Worm (Caenorhabditis elegans) whole organism, L1 larva: ENCODE results near the gene hpo-31.

Experiments used
- C16A3.4 ChIP-seq: fragments of 150-350 bp; optimal IDR thresholded peaks from 2 replicates; lab custom pipeline; 2014; ENCODE audit warnings: missing biosample characterization, missing genetic modification characterization
- C34B4.2 ChIP-seq: sonication (generic microtip); optimal IDR thresholded peaks from 2 replicates; lab custom pipeline; 2017; ENCODE audit warnings: mild to moderate bottlenecking, missing genetic modification characterization, missing compliant biosample characterization
- Y116A8C.19 ChIP-seq: sonication (generic microtip); optimal IDR thresholded peaks from 2 replicates; lab custom pipeline; 2016; ENCODE audit warnings: missing compliant biosample characterization, missing genetic modification characterization, borderline replicate concordance
- aly-2 ChIP-seq: fragments of 150-350 bp; optimal IDR thresholded peaks from 2 replicates; lab custom pipeline; 2014; ENCODE audit warnings: missing biosample characterization, missing genetic modification characterization
- blmp-1 ChIP-seq: fragments of 150-350 bp; optimal IDR thresholded peaks from 2 replicates; lab custom pipeline; 2014; ENCODE audit warnings: missing biosample characterization, missing genetic modification characterization
- ceh-8 ChIP-seq: fragments of 200-800 bp; sonication (Bioruptor generic); optimal IDR thresholded peaks from 2 replicates; lab custom pipeline; 2018; ENCODE audit warnings: mild to moderate bottlenecking, missing genetic modification characterization, moderate library complexity, missing compliant biosample characterization
- dsc-1 ChIP-seq: sonication (generic microtip); optimal IDR thresholded peaks from 2 replicates; lab custom pipeline; 2016; ENCODE audit warnings: mild to moderate bottlenecking, missing genetic modification characterization, missing compliant biosample characterization
- efl-1 ChIP-seq, 4 experiments: fragments of 150-350 bp; optimal IDR thresholded peaks in 3 of 4; peaks in 1 of 4; 1 replicate in 1 of 4; 2 replicates in 3 of 4; lab custom pipeline; 2014; ENCODE audit warnings: missing biosample characterization in 2 of 4, missing genetic modification characterization in 2 of 4, missing genetic modification reagents in 2 of 4
- elt-2 ChIP-seq: sonication (generic microtip); optimal IDR thresholded peaks from 2 replicates; lab custom pipeline; 2016; ENCODE audit warnings: missing genetic modification characterization, mild to moderate bottlenecking, inconsistent platforms, missing compliant biosample characterization, missing genetic modification reagents
- elt-3 ChIP-seq, 6 experiments: fragments of 150-350 bp in 1 of 6; sonication (generic microtip); optimal IDR thresholded peaks; 2 replicates each; lab custom pipeline; 2017 to 2018; ENCODE audit warnings: missing biosample characterization in 6 of 6, missing genetic modification characterization in 6 of 6, inconsistent platforms in 1 of 6
- fkh-8 ChIP-seq: sonication (generic microtip); optimal IDR thresholded peaks from 2 replicates; lab custom pipeline; 2016; ENCODE audit warnings: mild to moderate bottlenecking, missing genetic modification characterization, missing compliant biosample characterization
- grh-1 ChIP-seq: fragments of 200-800 bp; sonication (Bioruptor generic); IDR thresholded peaks from 2 replicates; pipeline ENCODE4 v1.3.6; 2022; ENCODE audit warnings: missing genetic modification reagents, missing genetic modification characterization, missing compliant biosample characterization
- lin-35 ChIP-seq, 2 experiments: fragments of 150-350 bp; optimal IDR thresholded peaks; 2 replicates each; lab custom pipeline; 2014; ENCODE audit warnings: missing biosample characterization in 2 of 2, missing genetic modification characterization in 2 of 2, missing genetic modification reagents in 2 of 2
- mab-9 ChIP-seq: fragments of 200-800 bp; sonication (Bioruptor generic); IDR thresholded peaks from 2 replicates; pipeline ENCODE4 v1.3.6; 2022; ENCODE audit warnings: missing genetic modification reagents, missing genetic modification characterization, missing compliant biosample characterization
- nhr-12 ChIP-seq: sonication (generic microtip); optimal IDR thresholded peaks from 2 replicates; lab custom pipeline; 2017; ENCODE audit warnings: missing biosample characterization, missing genetic modification characterization
- nhr-20 ChIP-seq: sonication (generic microtip); optimal IDR thresholded peaks from 2 replicates; lab custom pipeline; 2016; ENCODE audit warnings: mild to moderate bottlenecking, missing genetic modification characterization, missing compliant biosample characterization
- nhr-47 ChIP-seq: sonication (generic microtip); optimal IDR thresholded peaks from 2 replicates; lab custom pipeline; 2016; ENCODE audit warnings: mild to moderate bottlenecking, missing genetic modification characterization, moderate library complexity, missing compliant biosample characterization
- nhr-71 ChIP-seq: sonication (generic microtip); optimal IDR thresholded peaks from 2 replicates; lab custom pipeline; 2016; ENCODE audit warnings: mild to moderate bottlenecking, missing genetic modification characterization, moderate library complexity, missing compliant biosample characterization
- nhr-85 ChIP-seq: sonication (generic microtip); peaks from one replicate; lab custom pipeline; 2016; ENCODE audit warnings: missing genetic modification characterization, inconsistent platforms, missing compliant biosample characterization
- nhr-90 ChIP-seq: sonication (generic microtip); optimal IDR thresholded peaks from 2 replicates; lab custom pipeline; 2016; ENCODE audit warnings: mild to moderate bottlenecking, missing genetic modification characterization, missing compliant biosample characterization; ENCODE audit not compliant: poor library complexity
- pqm-1 ChIP-seq: sonication (generic microtip); optimal IDR thresholded peaks from 3 replicates; lab custom pipeline; 2017; ENCODE audit warnings: missing biosample characterization, missing genetic modification characterization
- rnt-1 ChIP-seq: sonication (generic microtip); optimal IDR thresholded peaks from 2 replicates; lab custom pipeline; 2016; ENCODE audit warnings: mild to moderate bottlenecking, missing genetic modification characterization, moderate library complexity, missing compliant biosample characterization
- snpc-4 ChIP-seq: fragments of 150-350 bp; optimal IDR thresholded peaks from 2 replicates; lab custom pipeline; 2014; ENCODE audit warnings: missing biosample characterization, missing genetic modification characterization
- snu-23 ChIP-seq: sonication (generic microtip); optimal IDR thresholded peaks from 2 replicates; lab custom pipeline; 2016; ENCODE audit warnings: missing genetic modification characterization, missing compliant biosample characterization
- swsn-7 ChIP-seq: sonication (generic microtip); optimal IDR thresholded peaks from 2 replicates; lab custom pipeline; 2016; ENCODE audit warnings: missing genetic modification characterization, missing compliant biosample characterization
- tlp-1 ChIP-seq: fragments of 150-350 bp; optimal IDR thresholded peaks from 2 replicates; lab custom pipeline; 2014; ENCODE audit warnings: missing biosample characterization, missing genetic modification characterization
- unc-30 ChIP-seq: sonication (generic microtip); optimal IDR thresholded peaks from 2 replicates; lab custom pipeline; 2017; ENCODE audit warnings: missing biosample characterization, missing genetic modification characterization
- vab-15 ChIP-seq: sonication (generic microtip); optimal IDR thresholded peaks from 2 replicates; lab custom pipeline; 2017; ENCODE audit warnings: missing genotype, mild to moderate bottlenecking, missing genetic modification characterization, missing compliant biosample characterization
- zip-4 ChIP-seq: fragments of 200-800 bp; sonication (Bioruptor generic); optimal IDR thresholded peaks from 2 replicates; lab custom pipeline; 2018; ENCODE audit warnings: mild to moderate bottlenecking, missing genetic modification characterization, moderate library complexity, missing compliant biosample characterization

The hpo-31 gene

DNA sequence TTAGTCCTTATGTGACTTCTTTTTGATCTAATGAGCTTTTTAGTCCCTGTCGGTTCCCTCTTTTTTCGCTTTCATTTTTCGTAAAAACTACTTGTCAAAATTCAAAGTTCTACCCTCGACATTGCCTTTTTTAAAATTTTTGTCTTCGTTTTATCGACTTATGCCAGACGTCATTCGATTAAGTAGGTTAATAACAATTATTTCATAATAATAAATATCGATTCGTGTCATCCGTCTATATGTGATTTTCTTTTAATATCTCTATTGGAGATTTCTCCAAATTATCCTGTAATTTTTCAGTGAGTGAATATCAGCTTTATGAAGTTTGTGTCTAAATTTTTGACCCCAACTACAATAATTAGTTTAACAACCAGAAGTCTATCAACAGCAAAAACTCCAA, at the start of gene hpo-31:
Gene hpo-31, plus strand, starts transcription at position 301 of the 400 bp plus-strand sequence.
- no peak for TF ChIP-seq elt-3 (tag; optimal IDR thresholded peaks at IDR 0.05; lab: Kevin White, UChicago)
- TF ChIP-seq grh-1 = no peak
- no peak for TF ChIP-seq dsc-1
- no peak for TF ChIP-seq snpc-4 (tag; lab: Kevin White, UChicago)
- no peak for TF ChIP-seq mab-9
- TF ChIP-seq elt-2 (tag; lab: Kevin White, UChicago) = no peak
- no peak for TF ChIP-seq vab-15 (tag; lab: Kevin White, UChicago)
- TF ChIP-seq lin-35 (GFP tag; optimal IDR thresholded peaks at IDR 0.05; lab: Kevin White, UChicago) = no peak
- no peak for TF ChIP-seq zip-4 (GFP tag; lab: Kevin White, UChicago)

DNA sequence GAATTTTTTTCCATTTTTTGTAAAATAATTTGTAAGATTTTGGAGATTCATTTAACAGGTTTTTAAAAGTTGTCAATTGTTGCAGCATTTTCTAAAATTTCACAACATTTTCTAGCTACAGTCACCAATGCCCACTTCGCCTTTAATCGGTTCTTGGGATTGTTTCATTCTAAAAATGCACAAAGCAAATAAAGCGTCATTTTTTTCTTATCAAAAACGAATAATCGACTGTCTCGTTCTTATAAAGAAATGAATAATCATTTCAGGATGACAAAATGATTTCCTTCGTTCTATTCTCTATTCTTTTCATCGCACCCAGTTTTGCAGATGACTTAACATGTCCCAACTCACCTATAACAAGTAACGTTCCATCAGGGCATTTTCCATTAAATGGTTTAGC, 47.3 kb upstream of the hpo-31 start, which contains the start of gene F53C11.1:
Gene F53C11.1, plus strand, starts transcription at position 268 of the 400 bp plus-strand sequence.
- TF ChIP-seq elt-2 (tag; lab: Kevin White, UChicago) (peak; percentile 18), swsn-7 (tag; lab: Kevin White, UChicago) (no peak)
- TF ChIP-seq, all 84 proteins: peak for 1

DNA sequence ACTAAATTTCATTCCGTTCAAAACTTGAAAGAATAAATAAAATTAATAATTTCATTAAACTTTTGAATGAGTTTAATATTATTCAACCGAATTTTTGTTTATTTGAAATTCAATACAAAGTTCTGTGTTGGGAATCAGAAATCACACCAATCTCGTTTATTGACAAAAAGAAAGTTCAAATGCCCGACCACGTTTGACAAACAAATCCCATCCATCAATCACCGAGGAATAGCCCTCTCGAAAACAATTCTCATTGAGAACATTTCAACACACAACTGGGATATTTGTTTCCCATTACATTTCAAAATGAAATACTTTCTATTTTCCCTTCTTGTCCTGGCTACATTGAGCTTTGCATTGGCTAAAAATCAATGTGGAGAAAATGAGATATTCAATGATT, 45.0 kb upstream of the hpo-31 start, which contains the start of gene F53C11.9:
Gene F53C11.9, plus strand, starts transcription at position 159 of the 400 bp plus-strand sequence.
- TF ChIP-seq aly-2 = no peak
- no peak for TF ChIP-seq dsc-1
- no peak for TF ChIP-seq tlp-1
- TF ChIP-seq fkh-8 = no peak
- TF ChIP-seq nhr-20 = no peak
- peak; percentile 32 for TF ChIP-seq blmp-1 (tag; lab: Kevin White, UChicago)
- TF ChIP-seq nhr-47 (tag; lab: Kevin White, UChicago) = no peak
- TF ChIP-seq pqm-1 = no peak
- TF ChIP-seq nhr-12 = no peak
- TF ChIP-seq C16A3.4 (tag; lab: Kevin White, UChicago) = no peak
- peak; percentile 25 for TF ChIP-seq rnt-1 (tag; lab: Kevin White, UChicago)
- TF ChIP-seq nhr-90 (tag; lab: Kevin White, UChicago) = no peak
- TF ChIP-seq ceh-8 (GFP tag; lab: Kevin White, UChicago) = no peak
- TF ChIP-seq, all 84 proteins: peak for 2

DNA sequence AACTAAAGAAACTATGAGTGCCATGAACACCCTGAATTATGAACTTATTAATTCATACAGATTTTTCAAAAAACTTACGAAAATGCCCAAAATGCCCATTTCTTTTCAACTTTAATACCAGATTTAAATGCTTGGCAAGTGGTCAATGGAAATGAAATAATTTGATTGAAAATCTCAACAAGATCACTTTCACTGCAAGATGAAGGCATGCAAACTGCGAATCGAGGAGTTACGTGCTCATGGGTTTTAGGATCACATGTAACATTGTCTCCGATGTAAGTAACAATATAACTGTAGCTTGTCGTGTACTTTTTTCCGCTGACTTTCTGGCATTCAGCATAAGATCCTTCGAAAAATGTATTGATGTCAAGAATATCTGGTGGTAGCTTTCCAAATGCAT, 42.0 kb upstream of the hpo-31 start:
- TF ChIP-seq C34B4.2 (tag; lab: Kevin White, UChicago) (no peak), efl-1 (optimal IDR thresholded peaks at IDR 0.05; lab: Kevin White, UChicago) (no peak), efl-1 (GFP tag; optimal IDR thresholded peaks at IDR 0.05 in 1 of 2; lab: Kevin White, UChicago) (peak in 1 of 2 experiments; percentile 84)

DNA sequence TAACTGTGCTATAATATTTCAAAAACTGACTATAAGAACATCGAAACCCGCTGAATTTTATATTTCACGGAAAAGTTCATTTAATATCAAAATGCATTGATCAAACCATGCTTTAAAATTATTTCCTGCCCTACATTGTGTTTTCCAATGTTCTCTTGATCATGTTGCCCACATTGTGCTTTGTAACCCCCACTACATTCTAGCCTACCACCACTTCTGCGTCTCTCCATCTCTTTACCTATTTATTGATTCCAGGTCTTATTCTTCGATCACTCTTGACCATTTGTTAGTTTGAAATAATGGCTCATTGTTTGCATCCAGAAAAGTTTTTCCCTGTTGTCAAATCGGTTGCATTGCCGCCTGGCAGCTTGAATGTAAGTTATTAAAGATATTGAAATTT, 40.7 kb upstream of the hpo-31 start, which contains the start of gene decr-1.1:
Gene decr-1.1, plus strand, starts transcription at position 210 of the 400 bp plus-strand sequence.
- peak; percentile 10 for TF ChIP-seq snu-23 (GFP tag; lab: Kevin White, UChicago)
- peak; percentile 40 for TF ChIP-seq nhr-71 (tag; lab: Kevin White, UChicago)
- TF ChIP-seq Y116A8C.19 (tag; lab: Kevin White, UChicago) = no peak
- peak; percentile 11 for TF ChIP-seq rnt-1 (tag; lab: Kevin White, UChicago)
- peak in 1 of 2 experiments; percentile 49 for TF ChIP-seq lin-35 (GFP tag; optimal IDR thresholded peaks at IDR 0.05; lab: Kevin White, UChicago)
- peak; percentile 75 for TF ChIP-seq nhr-20

DNA sequence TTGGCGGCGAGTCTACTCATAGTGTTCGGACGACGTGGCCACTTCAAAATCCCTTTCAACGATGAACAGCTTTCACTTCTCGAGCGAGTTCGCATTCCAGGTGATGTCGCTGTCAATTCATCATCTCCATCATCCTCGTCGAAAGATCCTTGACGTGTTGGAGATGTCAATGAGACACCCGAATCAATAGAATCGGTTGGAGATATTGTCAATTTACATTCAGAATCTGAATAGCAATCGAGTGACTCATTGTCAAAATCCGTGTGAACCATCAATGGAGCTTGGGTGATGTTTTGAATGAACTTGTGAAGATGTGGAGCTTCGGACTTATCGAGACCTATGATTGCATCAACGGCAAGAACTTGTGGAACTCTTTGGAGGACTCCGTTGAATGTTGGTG, 37.1 kb upstream of the hpo-31 start:
- TF ChIP-seq nhr-85 (peak; percentile 53), unc-30 (tag; lab: Kevin White, UChicago) (no peak)
